Fruit fly (Drosophila melanogaster) whole organism, embryonic: Measurements from ENCODE around the gene ND-MNLL.
A peak's percentile ranks its signal among the peaks of the same experiment; 100 is the strongest.

Source experiments
- CG10321 ChIP-seq: fragments of 200-800 bp; sonication (Bioruptor generic); IDR thresholded peaks from 2 replicates; pipeline ENCODE4 v1.3.6; 2022; ENCODE audit warnings: missing biosample characterization, missing genetic modification characterization
- CG11085 ChIP-seq: fragments of 200-800 bp; sonication (Bioruptor generic); IDR thresholded peaks from 2 replicates; pipeline ENCODE4 v1.3.6; 2022; ENCODE audit warnings: missing biosample characterization, missing genetic modification characterization
- CG11093 ChIP-seq: fragments of 200-800 bp; sonication (Bioruptor generic); IDR thresholded peaks from 3 replicates; pipeline ENCODE4 v1.3.6; 2022; ENCODE audit warnings: missing biosample characterization, missing genetic modification characterization
- CG12769 ChIP-seq: fragments of 200-800 bp; sonication (Bioruptor generic); optimal IDR thresholded peaks from 2 replicates; lab custom pipeline; 2019; ENCODE audit warnings: missing biosample characterization, mild to moderate bottlenecking, missing genetic modification characterization, moderate library complexity
- CG13296 ChIP-seq: fragments of 200-800 bp; sonication (Bioruptor generic); optimal IDR thresholded peaks from 3 replicates; lab custom pipeline; 2018; ENCODE audit warnings: missing biosample characterization, mild to moderate bottlenecking, missing genetic modification characterization
- CG13775 ChIP-seq: fragments of 200-800 bp; sonication (Bioruptor generic); optimal IDR thresholded peaks from 3 replicates; lab custom pipeline; 2017; ENCODE audit warnings: missing biosample characterization, mild to moderate bottlenecking, missing genetic modification characterization
- CG1647 ChIP-seq: fragments of 200-800 bp; sonication (Bioruptor generic); optimal IDR thresholded peaks from 3 replicates; lab custom pipeline; 2016; ENCODE audit warnings: missing biosample characterization, missing genetic modification characterization
- CG16815 ChIP-seq: fragments of 200-800 bp; sonication (Bioruptor generic); optimal IDR thresholded peaks from 3 replicates; lab custom pipeline; 2017; ENCODE audit warnings: missing biosample characterization, mild to moderate bottlenecking, missing genetic modification characterization
- CG17361 ChIP-seq: fragments of 200-800 bp; sonication (Bioruptor generic); IDR thresholded peaks from 3 replicates; pipeline ENCODE4 v1.3.6; 2022; ENCODE audit warnings: missing biosample characterization, missing genetic modification characterization
- CG2116 ChIP-seq: fragments of 200-800 bp; sonication (Bioruptor generic); optimal IDR thresholded peaks from 3 replicates; lab custom pipeline; 2018; ENCODE audit warnings: missing biosample characterization, mild to moderate bottlenecking, missing genetic modification characterization
- CG31441 ChIP-seq: fragments of 200-800 bp; sonication (Bioruptor generic); IDR thresholded peaks from 2 replicates; pipeline ENCODE4 v1.3.6; 2022; ENCODE audit warnings: missing biosample characterization, missing genetic modification characterization
- CG3281 ChIP-seq: fragments of 200-800 bp; sonication (Bioruptor generic); optimal IDR thresholded peaks from 3 replicates; lab custom pipeline; 2017; ENCODE audit warnings: missing biosample characterization, mild to moderate bottlenecking, missing genetic modification characterization
- CG6272 ChIP-seq: fragments of 200-800 bp; sonication (Bioruptor generic); IDR thresholded peaks from 2 replicates; pipeline ENCODE4 v1.3.6; 2022; ENCODE audit warnings: missing biosample characterization, missing genetic modification characterization
- CG7745 ChIP-seq: fragments of 200-800 bp; sonication (Bioruptor generic); optimal IDR thresholded peaks from 2 replicates; lab custom pipeline; 2018; ENCODE audit warnings: missing biosample characterization, mild to moderate bottlenecking, missing genetic modification characterization, moderate library complexity
- CG7963 ChIP-seq: fragments of 200-800 bp; sonication (Bioruptor generic); IDR thresholded peaks from 3 replicates; pipeline ENCODE4 v1.3.6; 2022; ENCODE audit warnings: missing biosample characterization, missing genetic modification characterization; ENCODE audit not compliant: partially characterized antibody
- CG8478 ChIP-seq: fragments of >200 bp; optimal IDR thresholded peaks from 2 replicates; lab custom pipeline; 2018
- CG9876 ChIP-seq: fragments of 200-800 bp; sonication (Bioruptor generic); optimal IDR thresholded peaks from 2 replicates; lab custom pipeline; 2016; ENCODE audit warnings: missing biosample characterization, missing genetic modification characterization
- Dll ChIP-seq: fragments of 200-800 bp; sonication (Bioruptor generic); IDR thresholded peaks from 4 replicates; pipeline ENCODE4 v1.3.6; 2022; ENCODE audit warnings: missing biosample characterization, missing genetic modification characterization; ENCODE audit not compliant: partially characterized antibody
- Drgx ChIP-seq: fragments of 200-800 bp; sonication (Bioruptor generic); IDR thresholded peaks from 2 replicates; pipeline ENCODE4 v1.3.6; 2022; ENCODE audit warnings: missing biosample characterization, missing genetic modification characterization
- Ets97D ChIP-seq: fragments of 200-800 bp; sonication (Bioruptor generic); optimal IDR thresholded peaks from 3 replicates; lab custom pipeline; 2016; ENCODE audit warnings: missing biosample characterization, missing genetic modification characterization
- HHEX ChIP-seq: fragments of 200-800 bp; sonication (Bioruptor generic); optimal IDR thresholded peaks from 3 replicates; lab custom pipeline; 2017; ENCODE audit warnings: missing biosample characterization, mild to moderate bottlenecking, missing genetic modification characterization, missing genetic modification reagents
- Hr78 ChIP-seq, 2 experiments: fragments of 200-800 bp in 1 of 2; fragments of >200 bp in 1 of 2; sonication (Bioruptor generic) in 1 of 2; optimal IDR thresholded peaks; 2 replicates each; lab custom pipeline; 2017 to 2019; ENCODE audit warnings: missing biosample characterization in 2 of 2, missing genetic modification characterization in 2 of 2, mild to moderate bottlenecking in 1 of 2, moderate library complexity in 1 of 2
- Lim3 ChIP-seq: fragments of 200-800 bp; sonication (Bioruptor generic); IDR thresholded peaks from 2 replicates; pipeline ENCODE4 v1.3.6; 2022; ENCODE audit warnings: missing biosample characterization, missing genetic modification characterization
- Max ChIP-seq: fragments of 200-800 bp; sonication (Bioruptor generic); optimal IDR thresholded peaks from 2 replicates; lab custom pipeline; 2016; ENCODE audit warnings: missing biosample characterization, mild to moderate bottlenecking, missing genetic modification characterization
- Mes4 ChIP-seq: fragments of 200-800 bp; sonication (Bioruptor generic); optimal IDR thresholded peaks from 2 replicates; lab custom pipeline; 2016; ENCODE audit warnings: missing biosample characterization, missing genetic modification characterization
- Optix ChIP-seq: fragments of 200-800 bp; sonication (Bioruptor generic); IDR thresholded peaks from 3 replicates; pipeline ENCODE4 v1.3.6; 2022; ENCODE audit warnings: missing biosample characterization, missing genetic modification characterization
- Sox102F ChIP-seq: fragments of 200-800 bp; sonication (Bioruptor generic); optimal IDR thresholded peaks from 2 replicates; lab custom pipeline; 2018; ENCODE audit warnings: missing biosample characterization, mild to moderate bottlenecking, missing genetic modification characterization, moderate library complexity
- Stat92E ChIP-seq, 3 experiments: fragments of >200 bp in 2 of 3; fragments of 200-800 bp in 1 of 3; sonication (Bioruptor generic) in 1 of 3; optimal IDR thresholded peaks; 2 replicates each; lab custom pipeline; 2017 to 2019; ENCODE audit warnings: missing biosample characterization in 3 of 3, missing genetic modification characterization in 3 of 3, mild to moderate bottlenecking in 1 of 3, moderate library complexity in 1 of 3
- ac ChIP-seq: fragments of 200-800 bp; sonication (Bioruptor generic); optimal IDR thresholded peaks from 3 replicates; lab custom pipeline; 2017; ENCODE audit warnings: missing biosample characterization, mild to moderate bottlenecking, missing genetic modification characterization
- bbx ChIP-seq: fragments of 200-800 bp; sonication (Bioruptor generic); IDR thresholded peaks from 2 replicates; pipeline ENCODE4 v1.3.6; 2022; ENCODE audit warnings: missing biosample characterization, missing genetic modification characterization; ENCODE audit not compliant: partially characterized antibody
- bcd ChIP-seq: fragments of 200-800 bp; sonication (Bioruptor generic); optimal IDR thresholded peaks from 2 replicates; lab custom pipeline; 2017; ENCODE audit warnings: missing biosample characterization, mild to moderate bottlenecking, missing genetic modification characterization
- bigmax ChIP-seq: fragments of 200-800 bp; sonication (Bioruptor generic); optimal IDR thresholded peaks from 2 replicates; lab custom pipeline; 2018; ENCODE audit warnings: missing biosample characterization, mild to moderate bottlenecking, missing genetic modification characterization
- caup ChIP-seq: fragments of 200-800 bp; sonication (Bioruptor generic); optimal IDR thresholded peaks from 3 replicates; lab custom pipeline; 2017; ENCODE audit warnings: missing biosample characterization, mild to moderate bottlenecking, missing genetic modification characterization, moderate library complexity; ENCODE audit not compliant: severe bottlenecking
- chm ChIP-seq: fragments of 200-800 bp; sonication (Bioruptor generic); IDR thresholded peaks from 2 replicates; pipeline ENCODE4 v1.3.6; 2022; ENCODE audit warnings: missing biosample characterization, missing genetic modification characterization
- dati ChIP-seq: fragments of 200-800 bp; sonication (Bioruptor generic); IDR thresholded peaks from 2 replicates; pipeline ENCODE4 v1.3.6; 2022; ENCODE audit warnings: missing biosample characterization, missing genetic modification characterization
- dmrt99B ChIP-seq: fragments of 200-800 bp; sonication (Bioruptor generic); optimal IDR thresholded peaks from 2 replicates; lab custom pipeline; 2018; ENCODE audit warnings: missing biosample characterization, mild to moderate bottlenecking, missing genetic modification characterization, moderate library complexity
- esg ChIP-seq: fragments of 200-800 bp; sonication (Bioruptor generic); conservative IDR thresholded peaks from 2 replicates; pipeline ENCODE4 v1.3.6; 2022; ENCODE audit warnings: missing biosample characterization, missing genetic modification characterization
- h ChIP-seq: fragments of >200 bp; optimal IDR thresholded peaks from 2 replicates; lab custom pipeline; 2017
- hth ChIP-seq: fragments of >200 bp; optimal IDR thresholded peaks from 2 replicates; lab custom pipeline; 2017; ENCODE audit warnings: inconsistent platforms
- insv ChIP-seq, 2 experiments: fragments of 200-800 bp; sonication (Bioruptor generic); optimal IDR thresholded peaks; 3 replicates each; lab custom pipeline; 2016 to 2018; ENCODE audit warnings: missing biosample characterization in 2 of 2, missing genetic modification characterization in 2 of 2
- klu ChIP-seq: fragments of 200-800 bp; sonication (Bioruptor generic); IDR thresholded peaks from 2 replicates; pipeline ENCODE4 v1.3.6; 2022; ENCODE audit warnings: missing biosample characterization, missing genetic modification characterization
- lbe ChIP-seq: fragments of 200-800 bp; sonication (Bioruptor generic); optimal IDR thresholded peaks from 2 replicates; lab custom pipeline; 2016; ENCODE audit warnings: missing biosample characterization, mild to moderate bottlenecking, missing genetic modification characterization
- nau ChIP-seq: fragments of 200-800 bp; sonication (Bioruptor generic); optimal IDR thresholded peaks from 3 replicates; lab custom pipeline; 2017; ENCODE audit warnings: missing biosample characterization, mild to moderate bottlenecking, missing genetic modification characterization, missing genetic modification reagents
- psq ChIP-seq: fragments of 200-800 bp; sonication (Bioruptor generic); optimal IDR thresholded peaks from 2 replicates; lab custom pipeline; 2017; ENCODE audit warnings: missing biosample characterization, missing genetic modification characterization
- sisA ChIP-seq: fragments of 200-800 bp; sonication (Bioruptor generic); IDR thresholded peaks from 2 replicates; pipeline ENCODE4 v1.3.6; 2022; ENCODE audit warnings: missing biosample characterization, missing genetic modification characterization
- sr ChIP-seq: fragments of 200-800 bp; sonication (Bioruptor generic); IDR thresholded peaks from 3 replicates; pipeline ENCODE4 v1.3.6; 2022; ENCODE audit warnings: missing biosample characterization, missing genetic modification characterization
- sug ChIP-seq: fragments of 200-800 bp; optimal IDR thresholded peaks from 2 replicates; lab custom pipeline; 2019; ENCODE audit warnings: missing biosample characterization, mild to moderate bottlenecking, missing genetic modification characterization, moderate library complexity
- trem ChIP-seq: fragments of 200-800 bp; optimal IDR thresholded peaks from 3 replicates; lab custom pipeline; 2019; ENCODE audit warnings: missing biosample characterization, mild to moderate bottlenecking, missing genetic modification characterization, moderate library complexity
- wor ChIP-seq: fragments of 200-800 bp; sonication (Bioruptor generic); IDR thresholded peaks from 2 replicates; pipeline ENCODE4 v1.3.6; 2022; ENCODE audit warnings: missing biosample characterization, missing genetic modification characterization

ND-MNLL gene

DNA sequence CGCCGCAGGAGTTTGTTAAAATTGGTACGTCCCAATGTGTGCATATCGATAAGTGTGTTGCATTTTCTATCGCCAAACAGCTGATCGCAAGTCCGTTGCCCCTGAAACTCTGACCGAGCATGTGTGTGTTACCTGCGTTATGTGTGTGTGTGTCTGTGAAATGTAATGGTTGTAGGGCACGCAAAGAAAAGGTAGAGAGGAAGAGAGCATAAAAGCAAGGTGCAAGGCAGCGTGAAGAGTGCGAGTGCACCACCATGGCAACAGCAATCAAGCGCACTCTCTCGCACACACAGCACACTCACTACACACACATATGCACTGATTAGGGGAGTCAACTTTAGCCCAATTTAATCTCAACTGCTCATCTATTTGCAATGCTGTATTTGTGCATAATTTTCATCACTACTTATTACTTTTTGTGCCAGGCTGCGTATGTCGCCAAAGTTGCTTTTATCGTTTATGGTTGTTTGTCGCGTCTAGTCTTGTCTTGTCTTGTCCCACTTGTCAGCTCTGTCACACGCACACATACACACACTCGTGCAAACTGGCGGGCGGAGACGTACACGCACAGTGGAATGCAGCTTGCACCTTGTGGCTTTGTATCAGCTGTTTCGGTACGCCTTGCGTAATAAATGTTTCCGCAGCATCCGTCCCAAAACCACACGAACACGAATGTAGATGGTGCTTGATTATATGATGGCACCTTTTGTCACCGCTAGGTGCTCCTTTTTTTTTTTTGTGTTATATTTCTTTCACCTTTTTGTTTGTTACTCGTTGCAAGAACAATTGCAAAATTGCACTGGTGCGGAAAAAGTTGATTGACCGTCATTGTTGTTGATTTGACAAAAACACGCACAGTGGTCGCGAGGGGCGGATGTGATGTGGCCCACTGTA lies 44.2 kb upstream of the ND-MNLL start (continued):
- TF ChIP-seq h (lab: Kevin White, UChicago) (no peak), CG13775 (GFP tag; lab: Kevin White, UChicago) (peak; percentile 77), bigmax (GFP tag; lab: Kevin White, UChicago) (no peak), psq (GFP tag; lab: Kevin White, UChicago) (peak; percentile 35), CG13296 (GFP tag; lab: Kevin White, UChicago) (peak; percentile 70), wor (GFP tag; lab: Robert Waterston, UW) (peak; percentile 83), dmrt99B (tag; lab: Kevin White, UChicago) (peak; percentile 90), esg (GFP tag; lab: Robert Waterston, UW) (peak; percentile 76), hth (no peak), CG2116 (GFP tag; lab: Kevin White, UChicago) (peak; percentile 39), CG17361 (GFP tag; lab: Robert Waterston, UW) (peak; percentile 95), sisA (GFP tag; lab: Robert Waterston, UW) (peak; percentile 77), Dll (GFP tag; lab: Robert Waterston, UW) (0 out of 4 replicates have a peak, but pooled peaks have one; percentile 30), CG10321 (GFP tag; lab: Robert Waterston, UW) (peak; percentile 9; the same call in 1 of the 2 replicates), bbx (GFP tag; lab: Robert Waterston, UW) (no peak), CG16815 (GFP tag; lab: Kevin White, UChicago) (peak; percentile 87), Stat92E (GFP tag; optimal IDR thresholded peaks at IDR 0.05; lab: Kevin White, UChicago) (peak in 1 of 3 experiments; percentile 4), CG9876 (peak; percentile 58), CG8478 (peak; percentile 98), Max (GFP tag; lab: Kevin White, UChicago) (peak; percentile 63), CG7745 (no peak), Mes4 (peak; percentile 87), klu (GFP tag; lab: Robert Waterston, UW) (peak; percentile 61; the same call in 1 of the 2 replicates), bcd (GFP tag; lab: Kevin White, UChicago) (peak; percentile 87), CG1647 (peak; percentile 16), sr (GFP tag; lab: Robert Waterston, UW) (no peak), CG6272 (GFP tag; lab: Robert Waterston, UW) (peak; percentile 47; the same call in 1 of the 2 replicates), Drgx (GFP tag; lab: Robert Waterston, UW) (peak; percentile 82), HHEX (peak; percentile 62), Hr78 (GFP tag; optimal IDR thresholded peaks at IDR 0.05; lab: Kevin White, UChicago) (no peak), ac (peak; percentile 32), CG11093 (GFP tag; lab: Robert Waterston, UW) (peak; percentile 84), trem (tag; lab: Kevin White, UChicago) (peak; percentile 58), CG31441 (GFP tag; lab: Robert Waterston, UW) (peak; percentile 88), chm (GFP tag; lab: Robert Waterston, UW) (peak; percentile 54; the same call in 1 of the 2 replicates), CG3281 (peak; percentile 53), Optix (GFP tag; lab: Robert Waterston, UW) (peak; percentile 82), Sox102F (peak; percentile 87), lbe (GFP tag; lab: Kevin White, UChicago) (no peak), CG12769 (tag; lab: Kevin White, UChicago) (no peak), dati (GFP tag; lab: Robert Waterston, UW) (peak; percentile 36; the same call in 1 of the 2 replicates), nau (peak; percentile 77), caup (GFP tag; lab: Kevin White, UChicago) (peak; percentile 31), CG7963 (GFP tag; lab: Robert Waterston, UW) (no peak), insv (GFP tag; optimal IDR thresholded peaks at IDR 0.05; lab: Kevin White, UChicago) (peak; percentile 21 to 49), Ets97D (peak; percentile 50), CG11085 (no peak), sug (tag; lab: Kevin White, UChicago) (peak; percentile 42), Lim3 (peak; percentile 14; the same call in 1 of the 2 replicates)
